In the genomic region with DNA sequence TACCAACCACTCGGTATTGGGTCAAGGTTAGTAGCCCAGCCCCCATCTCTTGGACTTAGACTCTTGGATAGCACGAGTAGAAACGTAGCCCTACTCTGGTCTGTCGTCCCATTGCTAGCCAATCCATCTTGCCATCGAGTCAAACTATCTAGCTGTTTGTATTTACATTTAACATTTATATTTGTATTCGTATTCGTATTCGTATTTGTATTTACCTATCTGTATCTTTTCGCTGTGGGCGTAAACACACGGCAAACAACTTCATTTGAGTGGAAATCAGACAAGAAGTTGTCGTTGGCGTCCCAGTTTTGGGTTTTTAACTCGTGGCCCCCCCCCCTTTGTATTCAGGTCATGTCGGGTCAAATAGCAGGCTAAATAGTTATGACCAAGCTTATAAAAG, we compare ENCODE assay signal across 1 fruit fly cellular context.
A peak's percentile ranks its signal among the peaks of the same experiment; 100 is the strongest.
TF ChIP-seq lines count a peak whose summit lies in the region.

No protein-coding gene starts in this region.

TF ChIP-seq in whole organism, embryonic, 481 proteins besides CTCF, POLR2A, EP300 and RAD21 (continued from another document and continues in another):
- no peak for TF ChIP-seq lilli (GFP tag; optimal IDR thresholded peaks at IDR 0.05; lab: Kevin White, UChicago)
- TF ChIP-seq CG42726 (GFP tag; IDR thresholded peaks at IDR 0.05; lab: Robert Waterston, UW; ENCODE audit: partially characterized antibody) = no peak
- peak; percentile 53 for TF ChIP-seq HHEX (GFP tag; optimal IDR thresholded peaks at IDR 0.05; lab: Kevin White, UChicago)
- peak; percentile 18 for TF ChIP-seq grau (tag; optimal IDR thresholded peaks at IDR 0.05; lab: Kevin White, UChicago)
- peak; percentile 68 for TF ChIP-seq CG12071 (GFP tag; optimal IDR thresholded peaks at IDR 0.05; lab: Kevin White, UChicago)
- no peak for TF ChIP-seq tgo (GFP tag; IDR thresholded peaks at IDR 0.05; lab: Robert Waterston, UW)
- TF ChIP-seq CG4854 (GFP tag; optimal IDR thresholded peaks at IDR 0.05; lab: Kevin White, UChicago) = peak; percentile 5
- TF ChIP-seq bsh (GFP tag; optimal IDR thresholded peaks at IDR 0.05; lab: Kevin White, UChicago) = peak in 1 of 2 experiments; percentile 30
- TF ChIP-seq CG34376 (GFP tag; optimal IDR thresholded peaks at IDR 0.05; lab: Kevin White, UChicago) = no peak
- TF ChIP-seq abd-A (tag; optimal IDR thresholded peaks at IDR 0.05; lab: Kevin White, UChicago) = peak; percentile 14
- TF ChIP-seq Sox102F (GFP tag; optimal IDR thresholded peaks at IDR 0.05; lab: Kevin White, UChicago) = peak; percentile 10
- TF ChIP-seq sima (GFP tag; optimal IDR thresholded peaks at IDR 0.05; lab: Kevin White, UChicago) = no peak
- no peak for TF ChIP-seq gro (GFP tag; optimal IDR thresholded peaks at IDR 0.05; lab: Kevin White, UChicago)
- peak; percentile 7 for TF ChIP-seq pum (GFP tag; optimal IDR thresholded peaks at IDR 0.05; lab: Kevin White, UChicago)
- TF ChIP-seq CG7745 (tag; optimal IDR thresholded peaks at IDR 0.05; lab: Kevin White, UChicago) = no peak
- no peak for TF ChIP-seq CG43689 (GFP tag; IDR thresholded peaks at IDR 0.05; lab: Robert Waterston, UW)
- no peak for TF ChIP-seq MBD-R2 (GFP tag; IDR thresholded peaks at IDR 0.05; lab: Robert Waterston, UW)
- TF ChIP-seq Abd-B (GFP tag; optimal IDR thresholded peaks at IDR 0.05; lab: Kevin White, UChicago) = no peak
- peak; percentile 65 for TF ChIP-seq odd (GFP tag; optimal IDR thresholded peaks at IDR 0.05; lab: Kevin White, UChicago)
- no peak for TF ChIP-seq CG17328 (GFP tag; IDR thresholded peaks at IDR 0.05; lab: Robert Waterston, UW)
- peak; percentile 58 for TF ChIP-seq CrebB (tag; optimal IDR thresholded peaks at IDR 0.05; lab: Kevin White, UChicago)
- no peak for TF ChIP-seq tx (GFP tag; optimal IDR thresholded peaks at IDR 0.05; lab: Kevin White, UChicago)
- TF ChIP-seq NFAT (GFP tag; IDR thresholded peaks at IDR 0.05; lab: Robert Waterston, UW) = no peak
- no peak for TF ChIP-seq dimm (GFP tag; IDR thresholded peaks at IDR 0.05; lab: Robert Waterston, UW)
- no peak for TF ChIP-seq CG16815 (GFP tag; optimal IDR thresholded peaks at IDR 0.05; lab: Kevin White, UChicago)
- no peak for TF ChIP-seq CG16813 (GFP tag; IDR thresholded peaks at IDR 0.05; lab: Robert Waterston, UW; ENCODE audit: partially characterized antibody)
- TF ChIP-seq NC2β (GFP tag; optimal IDR thresholded peaks at IDR 0.05; lab: Kevin White, UChicago) = peak; percentile 28
- no peak for TF ChIP-seq corto (GFP tag; optimal IDR thresholded peaks at IDR 0.05; lab: Kevin White, UChicago)
- TF ChIP-seq CG14014 (GFP tag; IDR thresholded peaks at IDR 0.05; lab: Robert Waterston, UW) = peak; percentile 39; the same call in 1 of the 2 replicates
- no peak for TF ChIP-seq pros (GFP tag; optimal IDR thresholded peaks at IDR 0.05; lab: Kevin White, UChicago)
- peak; percentile 42; the same call in 1 of the 2 replicates for TF ChIP-seq sob (GFP tag; IDR thresholded peaks at IDR 0.05; lab: Robert Waterston, UW)
- TF ChIP-seq CG14965 (GFP tag; optimal IDR thresholded peaks at IDR 0.05; lab: Kevin White, UChicago; ENCODE audit: borderline replicate concordance) = peak; percentile 4
- peak; percentile 44 for TF ChIP-seq CG10543 (GFP tag; optimal IDR thresholded peaks at IDR 0.05; lab: Kevin White, UChicago)
- peak; percentile 22 for TF ChIP-seq kni (GFP tag; optimal IDR thresholded peaks at IDR 0.05; lab: Kevin White, UChicago)
- TF ChIP-seq CG1832 (GFP tag; optimal IDR thresholded peaks at IDR 0.05; lab: Kevin White, UChicago) = no peak
- TF ChIP-seq gsb-n (tag; optimal IDR thresholded peaks at IDR 0.05; lab: Kevin White, UChicago) = peak; percentile 59
- no peak for TF ChIP-seq Aef1 (GFP tag; IDR thresholded peaks at IDR 0.05; lab: Robert Waterston, UW)
- peak; percentile 16 for TF ChIP-seq CG8924 (tag; optimal IDR thresholded peaks at IDR 0.05; lab: Kevin White, UChicago)
- peak; percentile 9 for TF ChIP-seq cwo (GFP tag; optimal IDR thresholded peaks at IDR 0.05; lab: Kevin White, UChicago)
- TF ChIP-seq PHDP (tag; optimal IDR thresholded peaks at IDR 0.05; lab: Kevin White, UChicago) = peak; percentile 50
- no peak; the same call in 2 of the 3 replicates for TF ChIP-seq B-H1 (GFP tag; IDR thresholded peaks at IDR 0.05; lab: Robert Waterston, UW)
- no peak for TF ChIP-seq CG18011 (GFP tag; optimal IDR thresholded peaks at IDR 0.05; lab: Kevin White, UChicago)
- TF ChIP-seq CG5953 (GFP tag; IDR thresholded peaks at IDR 0.05; lab: Robert Waterston, UW) = no peak
- TF ChIP-seq ken (GFP tag; IDR thresholded peaks at IDR 0.05; lab: Robert Waterston, UW) = 0 out of 3 replicates have a peak, but pooled peaks have one; percentile 18
- TF ChIP-seq B-H2 (GFP tag; optimal IDR thresholded peaks at IDR 0.05; lab: Kevin White, UChicago) = peak; percentile 11
- TF ChIP-seq CG18599 (GFP tag; optimal IDR thresholded peaks at IDR 0.05; lab: Kevin White, UChicago) = peak; percentile 59
- peak in 1 of 2 experiments; percentile 62 for TF ChIP-seq Hr78 (GFP tag; optimal IDR thresholded peaks at IDR 0.05; lab: Kevin White, UChicago)
- TF ChIP-seq CG8944 (GFP tag; optimal IDR thresholded peaks at IDR 0.05; lab: Kevin White, UChicago) = no peak
- no peak for TF ChIP-seq zfh1 (GFP tag; IDR thresholded peaks at IDR 0.05; lab: Robert Waterston, UW)
- TF ChIP-seq Sox100B (GFP tag; optimal IDR thresholded peaks at IDR 0.05; lab: Kevin White, UChicago) = peak; percentile 45
- TF ChIP-seq sens-2 (GFP tag; IDR thresholded peaks at IDR 0.05; lab: Robert Waterston, UW) = no peak
- TF ChIP-seq sisA (GFP tag; IDR thresholded peaks at IDR 0.05; lab: Robert Waterston, UW) = no peak
- TF ChIP-seq Hr39 (optimal IDR thresholded peaks at IDR 0.05; lab: Kevin White, UChicago) = no peak
- TF ChIP-seq CG4328 (GFP tag; optimal IDR thresholded peaks at IDR 0.05; lab: Kevin White, UChicago) = no peak
- TF ChIP-seq chm (GFP tag; IDR thresholded peaks at IDR 0.05; lab: Robert Waterston, UW) = peak; percentile 39; the same call in 1 of the 2 replicates
- TF ChIP-seq pb (GFP tag; optimal IDR thresholded peaks at IDR 0.05; lab: Kevin White, UChicago) = no peak
- peak; percentile 20 for TF ChIP-seq CG8281 (tag; optimal IDR thresholded peaks at IDR 0.05; lab: Kevin White, UChicago)
- TF ChIP-seq CG15269 (tag; optimal IDR thresholded peaks at IDR 0.05; lab: Kevin White, UChicago) = peak; percentile 37
- TF ChIP-seq ac (GFP tag; optimal IDR thresholded peaks at IDR 0.05; lab: Kevin White, UChicago) = peak; percentile 72
- TF ChIP-seq CG12236 (GFP tag; optimal IDR thresholded peaks at IDR 0.05; lab: Kevin White, UChicago) = peak; percentile 58
- TF ChIP-seq CG13894 (tag; optimal IDR thresholded peaks at IDR 0.05; lab: Kevin White, UChicago) = no peak
- TF ChIP-seq CG1233 (GFP tag; optimal IDR thresholded peaks at IDR 0.05; lab: Kevin White, UChicago) = peak; percentile 34
- no peak for TF ChIP-seq knrl (GFP tag; IDR thresholded peaks at IDR 0.05; lab: Robert Waterston, UW; ENCODE audit: partially characterized antibody)
- TF ChIP-seq salm (tag; optimal IDR thresholded peaks at IDR 0.05; lab: Kevin White, UChicago) = peak; percentile 62
- no peak for TF ChIP-seq CG9817 (tag; optimal IDR thresholded peaks at IDR 0.05; lab: Kevin White, UChicago)
- peak; percentile 16 for TF ChIP-seq CG12104 (GFP tag; optimal IDR thresholded peaks at IDR 0.05; lab: Kevin White, UChicago)
- no peak for TF ChIP-seq bbx (GFP tag; IDR thresholded peaks at IDR 0.05; lab: Robert Waterston, UW; ENCODE audit: partially characterized antibody)
- TF ChIP-seq Spps (tag; optimal IDR thresholded peaks at IDR 0.05; lab: Kevin White, UChicago) = peak; percentile 20
- TF ChIP-seq Dll (GFP tag; IDR thresholded peaks at IDR 0.05; lab: Robert Waterston, UW; ENCODE audit: partially characterized antibody) = no peak
- no peak for TF ChIP-seq ro (GFP tag; IDR thresholded peaks at IDR 0.05; lab: Robert Waterston, UW)
- TF ChIP-seq org-1 (GFP tag; optimal IDR thresholded peaks at IDR 0.05; lab: Kevin White, UChicago) = peak; percentile 47
- TF ChIP-seq CG9609 (GFP tag; optimal IDR thresholded peaks at IDR 0.05; lab: Kevin White, UChicago) = no peak
- no peak for TF ChIP-seq CG17802 (tag; optimal IDR thresholded peaks at IDR 0.05; lab: Kevin White, UChicago)
- TF ChIP-seq zf30C (GFP tag; optimal IDR thresholded peaks at IDR 0.05; lab: Kevin White, UChicago) = no peak
- no peak for TF ChIP-seq nerfin-2 (GFP tag; IDR thresholded peaks at IDR 0.05; lab: Robert Waterston, UW; ENCODE audit: partially characterized antibody)
- no peak for TF ChIP-seq Doc2 (GFP tag; IDR thresholded peaks at IDR 0.05; lab: Robert Waterston, UW)
- peak; percentile 50 for TF ChIP-seq Fer1 (GFP tag; optimal IDR thresholded peaks at IDR 0.05; lab: Kevin White, UChicago)
- no peak for TF ChIP-seq Hr3 (GFP tag; optimal IDR thresholded peaks at IDR 0.05; lab: Kevin White, UChicago)
- TF ChIP-seq CG1024 (GFP tag; IDR thresholded peaks at IDR 0.05; lab: Robert Waterston, UW) = no peak
- TF ChIP-seq unc-4 (GFP tag; IDR thresholded peaks at IDR 0.05; lab: Robert Waterston, UW; ENCODE audit: partially characterized antibody) = no peak
- TF ChIP-seq lola (GFP tag; optimal IDR thresholded peaks at IDR 0.05; lab: Kevin White, UChicago) = peak in 1 of 3 experiments; percentile 20
- peak; percentile 50; the same call in 1 of the 3 replicates for TF ChIP-seq sr (GFP tag; IDR thresholded peaks at IDR 0.05; lab: Robert Waterston, UW)
- TF ChIP-seq Ets97D (GFP tag; optimal IDR thresholded peaks at IDR 0.05; lab: Kevin White, UChicago) = no peak
- TF ChIP-seq CG9437 (GFP tag; optimal IDR thresholded peaks at IDR 0.05; lab: Kevin White, UChicago) = no peak
- peak; percentile 44 for TF ChIP-seq gem (tag; optimal IDR thresholded peaks at IDR 0.05; lab: Kevin White, UChicago)
- TF ChIP-seq Rfx (GFP tag; IDR thresholded peaks at IDR 0.05; lab: Robert Waterston, UW) = no peak
- no peak for TF ChIP-seq zen2 (GFP tag; IDR thresholded peaks at IDR 0.05; lab: Robert Waterston, UW; ENCODE audit: partially characterized antibody)
- no peak for TF ChIP-seq CG3726 (GFP tag; IDR thresholded peaks at IDR 0.05; lab: Robert Waterston, UW)
- peak; percentile 45 for TF ChIP-seq CG31365 (tag; optimal IDR thresholded peaks at IDR 0.05; lab: Kevin White, UChicago)
- no peak for TF ChIP-seq Trl (optimal IDR thresholded peaks at IDR 0.05; lab: Kevin White, UChicago)
- peak; percentile 14 for TF ChIP-seq Trl (GFP tag; optimal IDR thresholded peaks at IDR 0.05; lab: Kevin White, UChicago)
- no peak for TF ChIP-seq Lim3 (GFP tag; IDR thresholded peaks at IDR 0.05; lab: Robert Waterston, UW)
- no peak for TF ChIP-seq fd102C (GFP tag; optimal IDR thresholded peaks at IDR 0.05; lab: Kevin White, UChicago)
- TF ChIP-seq lmd (GFP tag; IDR thresholded peaks at IDR 0.05; lab: Robert Waterston, UW) = no peak
- peak; percentile 55 for TF ChIP-seq Hmr (GFP tag; optimal IDR thresholded peaks at IDR 0.05; lab: Kevin White, UChicago)
- peak; percentile 77 for TF ChIP-seq BtbVII (GFP tag; optimal IDR thresholded peaks at IDR 0.05; lab: Kevin White, UChicago)
- peak; percentile 29 for TF ChIP-seq Mes4 (GFP tag; optimal IDR thresholded peaks at IDR 0.05; lab: Kevin White, UChicago)
- no peak for TF ChIP-seq tin (GFP tag; optimal IDR thresholded peaks at IDR 0.05; lab: Kevin White, UChicago)
- TF ChIP-seq Kr (GFP tag; optimal IDR thresholded peaks at IDR 0.05; lab: Kevin White, UChicago) = peak; percentile 44
- no peak for TF ChIP-seq CG7271 (tag; optimal IDR thresholded peaks at IDR 0.05; lab: Kevin White, UChicago)
- peak; percentile 65 for TF ChIP-seq CG15601 (tag; optimal IDR thresholded peaks at IDR 0.05; lab: Kevin White, UChicago)
- peak in 1 of 2 experiments; percentile 8 for TF ChIP-seq Hr51 (GFP tag; optimal IDR thresholded peaks at IDR 0.05; lab: Kevin White, UChicago)
- TF ChIP-seq CG11456 (GFP tag; IDR thresholded peaks at IDR 0.05; lab: Robert Waterston, UW) = no peak
- no peak for TF ChIP-seq CG8359 (GFP tag; optimal IDR thresholded peaks at IDR 0.05; lab: Kevin White, UChicago; ENCODE audit: borderline replicate concordance)
- TF ChIP-seq Doc3 (GFP tag; IDR thresholded peaks at IDR 0.05; lab: Robert Waterston, UW; ENCODE audit: partially characterized antibody) = no peak
- TF ChIP-seq Fer2 (tag; optimal IDR thresholded peaks at IDR 0.05; lab: Kevin White, UChicago) = no peak
- TF ChIP-seq sna (GFP tag; IDR thresholded peaks at IDR 0.05; lab: Robert Waterston, UW; ENCODE audit: partially characterized antibody) = no peak
- no peak for TF ChIP-seq Camta (GFP tag; optimal IDR thresholded peaks at IDR 0.05; lab: Kevin White, UChicago)
- no peak for TF ChIP-seq tll (GFP tag; optimal IDR thresholded peaks at IDR 0.05; lab: Kevin White, UChicago)
- TF ChIP-seq sqz (GFP tag; optimal IDR thresholded peaks at IDR 0.05; lab: Kevin White, UChicago) = peak; percentile 37
- no peak for TF ChIP-seq CG10959 (GFP tag; IDR thresholded peaks at IDR 0.05; lab: Robert Waterston, UW)
- TF ChIP-seq CG15011 (GFP tag; optimal IDR thresholded peaks at IDR 0.05; lab: Kevin White, UChicago) = peak; percentile 55
- peak; percentile 36 for TF ChIP-seq CG18262 (tag; optimal IDR thresholded peaks at IDR 0.05; lab: Kevin White, UChicago)
- peak; percentile 7 for TF ChIP-seq CG10979 (tag; optimal IDR thresholded peaks at IDR 0.05; lab: Kevin White, UChicago)
- no peak for TF ChIP-seq Myb (GFP tag; optimal IDR thresholded peaks at IDR 0.05; lab: Kevin White, UChicago)
- peak; percentile 5 for TF ChIP-seq trem (tag; optimal IDR thresholded peaks at IDR 0.05; lab: Kevin White, UChicago)
- TF ChIP-seq Ptx1 (GFP tag; IDR thresholded peaks at IDR 0.05; lab: Robert Waterston, UW) = no peak
- peak; percentile 75 for TF ChIP-seq lab (GFP tag; optimal IDR thresholded peaks at IDR 0.05; lab: Kevin White, UChicago)
- TF ChIP-seq ATbp (GFP tag; optimal IDR thresholded peaks at IDR 0.05; lab: Kevin White, UChicago) = peak; percentile 73
- peak; percentile 57 for TF ChIP-seq Vsx1 (GFP tag; optimal IDR thresholded peaks at IDR 0.05; lab: Kevin White, UChicago)
- no peak for TF ChIP-seq eyg (GFP tag; optimal IDR thresholded peaks at IDR 0.05; lab: Kevin White, UChicago)
- TF ChIP-seq CG4424 (GFP tag; optimal IDR thresholded peaks at IDR 0.05; lab: Kevin White, UChicago) = peak; percentile 14
- TF ChIP-seq CG9932 (GFP tag; IDR thresholded peaks at IDR 0.05; lab: Robert Waterston, UW) = no peak
- TF ChIP-seq CG8290 (GFP tag; optimal IDR thresholded peaks at IDR 0.05; lab: Kevin White, UChicago) = no peak
- peak; percentile 29 to 67 for TF ChIP-seq CG8290 (tag; optimal IDR thresholded peaks at IDR 0.05; lab: Kevin White, UChicago)
- no peak for TF ChIP-seq gce (GFP tag; IDR thresholded peaks at IDR 0.05; lab: Robert Waterston, UW)
- TF ChIP-seq z (GFP tag; IDR thresholded peaks at IDR 0.05; lab: Robert Waterston, UW) = peak; percentile 65; the same call in 2 of the 3 replicates
- TF ChIP-seq CG13775 (GFP tag; optimal IDR thresholded peaks at IDR 0.05; lab: Kevin White, UChicago) = no peak
